Fruit fly (Drosophila melanogaster): Measurements from ENCODE around the gene CG4287.

The CG4287 gene

DNA sequence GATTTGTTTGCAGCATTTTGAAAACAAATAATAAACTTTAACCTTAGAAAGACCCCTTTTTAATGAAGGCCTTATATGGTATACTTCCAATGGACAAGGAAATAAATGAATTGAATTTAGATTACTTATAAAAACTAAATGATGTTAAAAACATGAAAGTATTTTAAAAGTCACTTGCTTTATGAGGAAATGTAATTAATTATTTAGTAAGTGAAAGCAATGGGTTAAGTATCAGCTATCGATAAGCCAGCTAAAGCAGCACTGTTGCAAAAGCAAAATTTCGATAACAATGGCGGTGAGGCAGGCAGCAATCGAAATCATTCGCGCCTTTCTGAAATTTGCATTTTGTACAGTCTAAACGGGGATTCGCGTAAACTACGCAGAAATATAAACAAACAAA, 1.5 kb upstream of the CG4287 start, which contains the start of the genes CG32856 and Rbf2 (continued):
- TF ChIP-seq Trl (optimal IDR thresholded peaks at IDR 0.05) (no peak), Trl (GFP tag; optimal IDR thresholded peaks at IDR 0.05) (peak; percentile 54), salm (tag; optimal IDR thresholded peaks at IDR 0.05) (peak; percentile 75), CG14014 (GFP tag; IDR thresholded peaks at IDR 0.05) (peak; percentile 77), gfzf (GFP tag; optimal IDR thresholded peaks at IDR 0.05) (peak; percentile 28), CG14860 (GFP tag; IDR thresholded peaks at IDR 0.05; ENCODE audit: partially characterized antibody) (peak; percentile 84), CG6254 (GFP tag; optimal IDR thresholded peaks at IDR 0.05) (peak; percentile 20), peb (GFP tag; IDR thresholded peaks at IDR 0.05) (no peak), CG11085 (GFP tag; IDR thresholded peaks at IDR 0.05) (no peak), Fer3 (tag; optimal IDR thresholded peaks at IDR 0.05) (peak; percentile 43), row (GFP tag; IDR thresholded peaks at IDR 0.05) (peak; percentile 95), CG9932 (GFP tag; IDR thresholded peaks at IDR 0.05) (peak; percentile 94), amos (GFP tag; IDR thresholded peaks at IDR 0.05; ENCODE audit: partially characterized antibody) (peak; percentile 75), otp (GFP tag; IDR thresholded peaks at IDR 0.05) (no peak; the same call in 2 of the 3 replicates), CG9817 (tag; optimal IDR thresholded peaks at IDR 0.05) (peak; percentile 93), CG12744 (GFP tag; optimal IDR thresholded peaks at IDR 0.05) (peak; percentile 78), ac (GFP tag; optimal IDR thresholded peaks at IDR 0.05) (no peak), cato (GFP tag; optimal IDR thresholded peaks at IDR 0.05; ENCODE audit: borderline replicate concordance) (peak; percentile 38), aop (GFP tag; IDR thresholded peaks at IDR 0.05) (no peak), gsb-n (tag; optimal IDR thresholded peaks at IDR 0.05) (peak; percentile 78), Nf-YC (tag; optimal IDR thresholded peaks at IDR 0.05) (peak; percentile 11), CG12769 (tag; optimal IDR thresholded peaks at IDR 0.05) (no peak), CG5953 (GFP tag; IDR thresholded peaks at IDR 0.05) (peak; percentile 14; the same call in 1 of the 2 replicates), Dp (GFP tag; optimal IDR thresholded peaks at IDR 0.05) (peak; percentile 84), CG7839 (tag; optimal IDR thresholded peaks at IDR 0.05) (peak; percentile 91), trem (tag; optimal IDR thresholded peaks at IDR 0.05) (peak; percentile 38), Xbp1 (GFP tag; optimal IDR thresholded peaks at IDR 0.05) (peak; percentile 88), dysf (GFP tag; IDR thresholded peaks at IDR 0.05) (no peak; the same call in 2 of the 3 replicates), CG43689 (GFP tag; IDR thresholded peaks at IDR 0.05) (0 out of 2 replicates have a peak, but pooled peaks have one; percentile 4), disco-r (GFP tag; optimal IDR thresholded peaks at IDR 0.05) (peak; percentile 46), CG10209 (GFP tag; optimal IDR thresholded peaks at IDR 0.05) (peak; percentile 73), CG11398 (GFP tag; optimal IDR thresholded peaks at IDR 0.05) (peak; percentile 60), tin (GFP tag; optimal IDR thresholded peaks at IDR 0.05) (no peak), Opbp (GFP tag; IDR thresholded peaks at IDR 0.05; ENCODE audit: partially characterized antibody) (peak; percentile 86; the same call in 2 of the 3 replicates), Atf6 (GFP tag; IDR thresholded peaks at IDR 0.05) (peak; percentile 86), nmo (GFP tag; optimal IDR thresholded peaks at IDR 0.05) (peak; percentile 90), fu2 (GFP tag; optimal IDR thresholded peaks at IDR 0.05) (peak; percentile 68), CG12391 (tag; optimal IDR thresholded peaks at IDR 0.05) (peak; percentile 92), sna (GFP tag; IDR thresholded peaks at IDR 0.05; ENCODE audit: partially characterized antibody) (peak; percentile 70), Dek (tag; optimal IDR thresholded peaks at IDR 0.05) (peak; percentile 84), slp2 (GFP tag; optimal IDR thresholded peaks at IDR 0.05) (peak; percentile 66), CG16863 (GFP tag; optimal IDR thresholded peaks at IDR 0.05) (peak; percentile 75), Med (GFP tag) (peak; percentile 95), bcd (GFP tag; optimal IDR thresholded peaks at IDR 0.05) (no peak), CG34422 (GFP tag; IDR thresholded peaks at IDR 0.05) (peak; percentile 34; the same call in 1 of the 3 replicates), HLHmδ (GFP tag; optimal IDR thresholded peaks at IDR 0.05) (no peak), CG15073 (GFP tag; optimal IDR thresholded peaks at IDR 0.05) (peak; percentile 4), Dbx (GFP tag; IDR thresholded peaks at IDR 0.05) (peak; percentile 66)
